Worm (Caenorhabditis elegans) whole organism, early embryonic: Measurements from ENCODE around the gene C18H7.6.

Source experiments
- ama-1 ChIP-seq: fragments of 150-350 bp; optimal IDR thresholded peaks from 2 replicates; lab custom pipeline; 2014
- ceh-13 ChIP-seq: fragments of 200-800 bp; sonication (Bioruptor generic); optimal IDR thresholded peaks from 2 replicates; lab custom pipeline; 2018; ENCODE audit warnings: mild to moderate bottlenecking, missing genetic modification characterization, missing compliant biosample characterization
- ets-7 ChIP-seq: sonication (generic microtip); optimal IDR thresholded peaks from 2 replicates; lab custom pipeline; 2016; ENCODE audit warnings: missing genotype, missing genetic modification characterization, missing compliant biosample characterization
- flt-1 ChIP-seq: fragments of 200-800 bp; sonication (Bioruptor generic); IDR thresholded peaks from 2 replicates; pipeline ENCODE4 v1.3.6; 2022; ENCODE audit warnings: missing genetic modification characterization, missing compliant biosample characterization
- scrt-1 ChIP-seq: fragments of 200-800 bp; sonication (Bioruptor generic); IDR thresholded peaks from 2 replicates; pipeline ENCODE4 v1.3.6; 2022; ENCODE audit warnings: missing genetic modification characterization, missing compliant biosample characterization
- sea-1 ChIP-seq: fragments of 200-800 bp; sonication (Bioruptor generic); conservative IDR thresholded peaks from 2 replicates; pipeline ENCODE4 v1.3.6; 2022; ENCODE audit warnings: missing genetic modification characterization, missing compliant biosample characterization
- tbx-11 ChIP-seq: fragments of 200-800 bp; sonication (Bioruptor generic); IDR thresholded peaks from 2 replicates; pipeline ENCODE4 v1.3.6; 2022; ENCODE audit warnings: missing genetic modification characterization, missing compliant biosample characterization

DNA sequence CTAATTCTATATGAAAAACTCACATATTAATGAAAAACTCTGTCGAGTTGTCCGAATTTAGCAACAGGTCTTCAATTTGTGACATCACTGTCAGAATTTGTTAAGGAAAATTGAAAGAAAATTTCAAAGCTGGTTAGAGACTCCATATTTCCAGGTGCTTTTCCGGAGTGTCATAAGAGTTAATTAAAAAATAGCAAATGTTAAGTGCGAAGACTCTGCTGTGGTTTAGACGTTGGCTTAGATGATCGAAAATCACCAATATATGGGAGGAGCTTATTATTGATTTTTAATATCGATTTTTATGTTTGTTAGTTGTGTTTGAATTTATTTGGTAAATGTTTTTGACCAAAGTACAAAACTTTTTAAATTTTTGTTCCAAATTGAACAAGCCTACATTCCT lies 4.6 kb downstream of the C18H7.6 start, which contains the start of gene C18H7.12:
- TF ChIP-seq tbx-11 (GFP tag; lab: Robert Waterston, UW): no peak
- TF ChIP-seq sea-1 (GFP tag; lab: Robert Waterston, UW): no peak
- no peak for TF ChIP-seq ceh-13 (GFP tag; lab: Kevin White, UChicago)
- no peak for TF ChIP-seq ama-1 (lab: Kevin White, UChicago)
- no peak for TF ChIP-seq ets-7 (tag; lab: Kevin White, UChicago)
- no peak for TF ChIP-seq flt-1
- no peak for TF ChIP-seq scrt-1 (GFP tag; lab: Robert Waterston, UW)
